Fruit fly (Drosophila melanogaster): ENCODE data around the gene Oat.

The Oat gene

dm6 chr3L:19698651-19699050 lies 49.0 kb upstream of the Oat start (continued):
- TF ChIP-seq zf30C (GFP tag; optimal IDR thresholded peaks at IDR 0.05) (no peak), Awh (GFP tag; IDR thresholded peaks at IDR 0.05) (peak; percentile 38; the same call in 1 of the 2 replicates), toy (GFP tag; IDR thresholded peaks at IDR 0.05) (no peak), CG14965 (GFP tag; optimal IDR thresholded peaks at IDR 0.05; ENCODE audit: borderline replicate concordance) (no peak), maf-S (GFP tag; optimal IDR thresholded peaks at IDR 0.05) (no peak)

- TF ChIP-seq hkb (optimal IDR thresholded peaks at IDR 0.05) (no peak), hkb (GFP tag; IDR thresholded peaks at IDR 0.05) (no peak), CG7357 (GFP tag; IDR thresholded peaks at IDR 0.05) (no peak), HmgZ (tag; optimal IDR thresholded peaks at IDR 0.05) (no peak), lmd (GFP tag; IDR thresholded peaks at IDR 0.05) (no peak), grau (tag; optimal IDR thresholded peaks at IDR 0.05) (no peak), gfzf (GFP tag; optimal IDR thresholded peaks at IDR 0.05) (no peak), sd (tag; optimal IDR thresholded peaks at IDR 0.05) (peak; percentile 10), CG7372 (GFP tag; IDR thresholded peaks at IDR 0.05) (0 out of 2 replicates have a peak, but pooled peaks have one; percentile 3), CG17385 (GFP tag; optimal IDR thresholded peaks at IDR 0.05) (peak; percentile 22), vvl (GFP tag; IDR thresholded peaks at IDR 0.05) (peak; percentile 49; the same call in 1 of the 2 replicates), CG11456 (GFP tag; IDR thresholded peaks at IDR 0.05) (no peak), Awh (GFP tag; IDR thresholded peaks at IDR 0.05) (peak; percentile 96), pros (GFP tag; optimal IDR thresholded peaks at IDR 0.05) (peak; percentile 80), Pdp1 (GFP tag; optimal IDR thresholded peaks at IDR 0.05) (peak in 1 of 2 experiments; percentile 38), hb (GFP tag; IDR thresholded peaks at IDR 0.05; ENCODE audit: partially characterized antibody) (no peak), CG18764 (GFP tag; optimal IDR thresholded peaks at IDR 0.05) (no peak), CG8478 (optimal IDR thresholded peaks at IDR 0.05) (no peak), Scr (GFP tag; IDR thresholded peaks at IDR 0.05; ENCODE audit: partially characterized antibody) (no peak), abd-A (tag; optimal IDR thresholded peaks at IDR 0.05) (peak; percentile 91), Hey (tag; optimal IDR thresholded peaks at IDR 0.05) (no peak), sqz (GFP tag; optimal IDR thresholded peaks at IDR 0.05) (peak; percentile 15), CG11093 (GFP tag; IDR thresholded peaks at IDR 0.05) (no peak), oc (tag; optimal IDR thresholded peaks at IDR 0.05) (peak; percentile 53), ara (GFP tag; IDR thresholded peaks at IDR 0.05) (no peak), ase (GFP tag; IDR thresholded peaks at IDR 0.05) (no peak), BtbVII (GFP tag; optimal IDR thresholded peaks at IDR 0.05) (no peak), chinmo (GFP tag; IDR thresholded peaks at IDR 0.05; ENCODE audit: partially characterized antibody) (0 out of 4 replicates have a peak, but pooled peaks have one; percentile 73), trh (GFP tag; optimal IDR thresholded peaks at IDR 0.05) (no peak)
These were observed 47.8 kb upstream of the Oat start for dm6 chr3L:19697395-19697978.

dm6 chr3L:19696073-19696960 lies 46.7 kb upstream of the Oat start:
- TF ChIP-seq Pdp1 (GFP tag; optimal IDR thresholded peaks at IDR 0.05), result peak in 1 of 2 experiments; percentile 42
- TF ChIP-seq CG14050 (GFP tag; IDR thresholded peaks at IDR 0.05), result no peak
- no peak for TF ChIP-seq sqz (GFP tag; optimal IDR thresholded peaks at IDR 0.05)
- TF ChIP-seq nom (GFP tag; optimal IDR thresholded peaks at IDR 0.05), result peak; percentile 43
- TF ChIP-seq CG6813 (GFP tag; optimal IDR thresholded peaks at IDR 0.05), result no peak
- peak; percentile 32 for TF ChIP-seq Med (GFP tag)
- TF ChIP-seq oc (tag; optimal IDR thresholded peaks at IDR 0.05), result peak; percentile 5
- TF ChIP-seq sd (tag; optimal IDR thresholded peaks at IDR 0.05), result peak; percentile 35
- TF ChIP-seq CG13775 (GFP tag; optimal IDR thresholded peaks at IDR 0.05), result no peak

Measured in whole organism, embryonic.